Fruit fly (Drosophila melanogaster) whole organism, adult: ENCODE data around the gene CG17717.

ENCODE experiments used
- CG1620 ChIP-seq: fragments of 200-800 bp; sonication (Bioruptor generic); optimal IDR thresholded peaks from 2 replicates; lab custom pipeline; 2016; ENCODE audit warnings: missing biosample characterization, missing genetic modification characterization
- CG7045 ChIP-seq: fragments of 200-800 bp; sonication (Bioruptor generic); optimal IDR thresholded peaks from 2 replicates; lab custom pipeline; 2017; ENCODE audit warnings: missing biosample characterization, mild to moderate bottlenecking, missing genetic modification characterization
- kay ChIP-seq: fragments of 200-800 bp; sonication (Bioruptor generic); peaks from one replicate; lab custom pipeline; 2016; ENCODE audit warnings: missing biosample characterization, missing genetic modification characterization, borderline replicate concordance
- pad ChIP-seq: fragments of 200-800 bp; sonication (Bioruptor generic); optimal IDR thresholded peaks from 3 replicates; lab custom pipeline; 2017; ENCODE audit warnings: missing biosample characterization, missing genetic modification characterization, mild to moderate bottlenecking, moderate library complexity, missing genetic modification reagents
- tj ChIP-seq: fragments of 200-800 bp; sonication (Bioruptor generic); optimal IDR thresholded peaks from 3 replicates; lab custom pipeline; 2017; ENCODE audit warnings: missing biosample characterization, mild to moderate bottlenecking, missing genetic modification characterization, moderate library complexity

dm6 chrX:6590681-6591289, 1.7 kb downstream of the CG17717 start, which contains the start of gene Pat1:
- TF ChIP-seq CG1620 (GFP tag; lab: Kevin White, UChicago) (no peak), tj (no peak), pad (GFP tag; lab: Kevin White, UChicago) (no peak), kay (GFP tag; lab: Kevin White, UChicago) (no peak), CG7045 (GFP tag; lab: Kevin White, UChicago) (no peak)
